Worm (Caenorhabditis elegans): Measurements from ENCODE around the gene rsks-1.
A peak's percentile ranks its signal among the peaks of the same experiment; 100 is the strongest.

DNA sequence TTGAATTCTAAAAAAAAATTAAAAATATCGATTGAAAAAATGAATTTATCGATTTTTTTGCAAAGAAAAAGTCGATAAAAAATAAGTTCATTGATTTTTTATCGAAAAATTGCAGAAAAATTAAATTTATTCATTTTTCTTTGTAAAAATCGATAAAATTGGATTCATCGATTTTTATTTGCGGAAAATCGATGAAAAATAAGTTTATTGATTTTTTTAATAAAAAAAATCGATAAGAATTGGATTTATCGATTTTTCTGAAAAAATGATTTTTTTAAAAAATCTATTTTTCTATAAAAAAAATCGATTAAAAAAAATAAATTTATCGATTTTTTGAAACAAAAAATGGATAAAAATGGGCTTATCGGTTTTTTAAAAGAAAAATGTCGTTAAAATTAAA lies 35.0 kb downstream of the rsks-1 start:
- no peak for TF ChIP-seq flt-1 (GFP tag; IDR thresholded peaks at IDR 0.05)
- no peak for TF ChIP-seq ztf-29 (GFP tag; IDR thresholded peaks at IDR 0.05)
- TF ChIP-seq cog-1 (tag; optimal IDR thresholded peaks at IDR 0.05) = no peak
- no peak for TF ChIP-seq med-1 (GFP tag; optimal IDR thresholded peaks at IDR 0.05; ENCODE audit: insufficient read depth)
- TF ChIP-seq T22C8.4 (GFP tag; IDR thresholded peaks at IDR 0.05) = peak; percentile 81
